Fruit fly (Drosophila melanogaster): ENCODE measurements around the gene CG1504.

DNA sequence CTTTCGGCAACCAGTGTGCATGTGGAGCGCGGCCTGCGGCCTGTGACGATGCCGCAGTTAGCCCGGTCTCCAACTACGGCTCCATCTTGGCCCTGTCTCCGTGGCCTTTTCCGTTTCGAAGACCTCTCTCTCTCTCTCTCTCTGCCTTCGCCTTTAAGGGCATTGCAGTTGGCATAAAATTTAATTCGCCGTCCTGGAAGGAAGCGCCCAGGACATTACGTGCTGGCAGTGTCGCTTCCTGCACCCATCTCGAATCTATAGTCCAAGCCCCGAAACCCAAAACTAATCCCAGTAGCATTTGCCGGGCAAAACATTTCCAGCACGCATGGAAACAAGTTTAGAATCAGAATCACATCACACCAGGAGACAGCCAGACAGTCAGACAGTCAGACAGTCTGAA is 3.0 kb downstream of the CG1504 start, which contains the start of gene CG1631:
- TF ChIP-seq br (optimal IDR thresholded peaks at IDR 0.05) (no peak), CG1602 (GFP tag; optimal IDR thresholded peaks at IDR 0.05) (no peak), CG13894 (tag; optimal IDR thresholded peaks at IDR 0.05) (no peak), CG6854 (GFP tag; optimal IDR thresholded peaks at IDR 0.05) (no peak), Deaf1 (tag; optimal IDR thresholded peaks at IDR 0.05) (no peak), Hr39 (optimal IDR thresholded peaks at IDR 0.05) (no peak)

All from whole organism, embryonic.